Fruit fly (Drosophila melanogaster) whole organism, embryonic: Measurements from ENCODE around the gene mon2.

Source experiments
- ATbp ChIP-seq: fragments of 200-800 bp; sonication (Bioruptor generic); optimal IDR thresholded peaks from 2 replicates; lab custom pipeline; 2017; ENCODE audit warnings: missing biosample characterization, mild to moderate bottlenecking, missing genetic modification characterization, missing genetic modification reagents
- Atf-2 ChIP-seq: fragments of 200-800 bp; sonication (Bioruptor generic); optimal IDR thresholded peaks from 2 replicates; lab custom pipeline; 2016; ENCODE audit warnings: missing biosample characterization, missing genetic modification characterization
- CG1024 ChIP-seq: fragments of 200-800 bp; sonication (Bioruptor generic); IDR thresholded peaks from 2 replicates; pipeline ENCODE4 v1.3.6; 2022; ENCODE audit warnings: missing biosample characterization, missing genetic modification characterization
- CG10431 ChIP-seq: fragments of 200-800 bp; sonication (Bioruptor generic); optimal IDR thresholded peaks from 3 replicates; lab custom pipeline; 2018; ENCODE audit warnings: missing biosample characterization, mild to moderate bottlenecking, missing genetic modification characterization
- CG11560 ChIP-seq: fragments of 200-800 bp; sonication (Bioruptor generic); IDR thresholded peaks from 3 replicates; pipeline ENCODE4 v1.3.6; 2022; ENCODE audit warnings: missing biosample characterization, missing genetic modification characterization
- CG12659 ChIP-seq: fragments of 200-800 bp; sonication (Bioruptor generic); optimal IDR thresholded peaks from 3 replicates; lab custom pipeline; 2017; ENCODE audit warnings: mild to moderate bottlenecking, missing biosample characterization, missing genetic modification reagents, missing genetic modification characterization
- CG13624 ChIP-seq: fragments of 200-800 bp; sonication (Bioruptor generic); optimal IDR thresholded peaks from 2 replicates; lab custom pipeline; 2016; ENCODE audit warnings: missing biosample characterization, missing genetic modification characterization
- CG13775 ChIP-seq: fragments of 200-800 bp; sonication (Bioruptor generic); optimal IDR thresholded peaks from 3 replicates; lab custom pipeline; 2017; ENCODE audit warnings: missing biosample characterization, mild to moderate bottlenecking, missing genetic modification characterization
- CG15011 ChIP-seq: fragments of 200-800 bp; sonication (Bioruptor generic); optimal IDR thresholded peaks from 3 replicates; lab custom pipeline; 2018; ENCODE audit warnings: missing biosample characterization, mild to moderate bottlenecking, missing genetic modification characterization
- CG1603 ChIP-seq: fragments of 200-800 bp; sonication (Bioruptor generic); optimal IDR thresholded peaks from 2 replicates; lab custom pipeline; 2019; ENCODE audit warnings: missing biosample characterization, mild to moderate bottlenecking, missing genetic modification characterization, moderate library complexity
- CG17361 ChIP-seq: fragments of 200-800 bp; sonication (Bioruptor generic); IDR thresholded peaks from 3 replicates; pipeline ENCODE4 v1.3.6; 2022; ENCODE audit warnings: missing biosample characterization, missing genetic modification characterization
- CG17385 ChIP-seq: fragments of 200-800 bp; sonication (Bioruptor generic); optimal IDR thresholded peaks from 3 replicates; lab custom pipeline; 2018; ENCODE audit warnings: missing biosample characterization, mild to moderate bottlenecking, missing genetic modification characterization
- CG3065 ChIP-seq: fragments of 200-800 bp; sonication (Bioruptor generic); optimal IDR thresholded peaks from 2 replicates; lab custom pipeline; 2016; ENCODE audit warnings: missing biosample characterization, missing genetic modification characterization
- CG31224 ChIP-seq: fragments of 200-800 bp; sonication (Bioruptor generic); IDR thresholded peaks from 2 replicates; pipeline ENCODE4 v1.3.6; 2022; ENCODE audit warnings: missing biosample characterization, missing genetic modification characterization
- CG3726 ChIP-seq: fragments of 200-800 bp; sonication (Bioruptor generic); IDR thresholded peaks from 3 replicates; pipeline ENCODE4, ENCODE4 v1.3.6; 2022; ENCODE audit warnings: missing biosample characterization, missing genetic modification characterization
- CG4360 ChIP-seq: fragments of 200-800 bp; sonication (Bioruptor generic); IDR thresholded peaks from 2 replicates; pipeline ENCODE4 v1.3.6; 2022; ENCODE audit warnings: missing biosample characterization, missing genetic modification characterization
- CG5953 ChIP-seq: fragments of 200-800 bp; sonication (Bioruptor generic); IDR thresholded peaks from 2 replicates; pipeline ENCODE4 v1.3.6; 2022; ENCODE audit warnings: missing biosample characterization, missing genetic modification characterization
- CG7556 ChIP-seq: fragments of 200-800 bp; sonication (Bioruptor generic); optimal IDR thresholded peaks from 2 replicates; lab custom pipeline; 2017; ENCODE audit warnings: missing biosample characterization, mild to moderate bottlenecking, missing genetic modification characterization
- CG7786 ChIP-seq: fragments of 200-800 bp; sonication (Bioruptor generic); optimal IDR thresholded peaks from 2 replicates; lab custom pipeline; 2016; ENCODE audit warnings: missing biosample characterization, missing genetic modification characterization
- CTCF ChIP-seq: fragments of 200-800 bp; sonication (Bioruptor generic); optimal IDR thresholded peaks from 2 replicates; lab custom pipeline; 2017; ENCODE audit warnings: missing biosample characterization, mild to moderate bottlenecking, missing genetic modification characterization, moderate library complexity
- D19B ChIP-seq: fragments of 200-800 bp; sonication (Bioruptor generic); optimal IDR thresholded peaks from 2 replicates; lab custom pipeline; 2017; ENCODE audit warnings: missing biosample characterization, mild to moderate bottlenecking, missing genetic modification characterization
- Deaf1 ChIP-seq: fragments of 200-800 bp; optimal IDR thresholded peaks from 3 replicates; lab custom pipeline; 2019; ENCODE audit warnings: missing biosample characterization, mild to moderate bottlenecking, missing genetic modification characterization, moderate library complexity
- Ets65A ChIP-seq: fragments of 200-800 bp; sonication (Bioruptor generic); peaks from one replicate; lab custom pipeline; 2016; ENCODE audit warnings: missing biosample characterization, missing genetic modification characterization
- Gsc ChIP-seq: fragments of 200-800 bp; sonication (Bioruptor generic); IDR thresholded peaks from 2 replicates; pipeline ENCODE4 v1.3.6; 2022; ENCODE audit warnings: missing biosample characterization, missing genetic modification characterization
- HHEX ChIP-seq: fragments of 200-800 bp; sonication (Bioruptor generic); optimal IDR thresholded peaks from 3 replicates; lab custom pipeline; 2017; ENCODE audit warnings: missing biosample characterization, mild to moderate bottlenecking, missing genetic modification characterization, missing genetic modification reagents
- Hmx ChIP-seq: fragments of 200-800 bp; sonication (Bioruptor generic); optimal IDR thresholded peaks from 2 replicates; lab custom pipeline; 2016; ENCODE audit warnings: missing biosample characterization, missing genetic modification characterization
- Lim3 ChIP-seq: fragments of 200-800 bp; sonication (Bioruptor generic); IDR thresholded peaks from 2 replicates; pipeline ENCODE4 v1.3.6; 2022; ENCODE audit warnings: missing biosample characterization, missing genetic modification characterization
- Xbp1 ChIP-seq: fragments of 200-800 bp; sonication (Bioruptor generic); optimal IDR thresholded peaks from 3 replicates; lab custom pipeline; 2016; ENCODE audit warnings: missing biosample characterization, mild to moderate bottlenecking, missing genetic modification characterization
- ara ChIP-seq: fragments of 200-800 bp; sonication (Bioruptor generic); IDR thresholded peaks from 2 replicates; pipeline ENCODE4 v1.3.6; 2022; ENCODE audit warnings: missing biosample characterization, missing genetic modification characterization
- bigmax ChIP-seq: fragments of 200-800 bp; sonication (Bioruptor generic); optimal IDR thresholded peaks from 2 replicates; lab custom pipeline; 2018; ENCODE audit warnings: missing biosample characterization, mild to moderate bottlenecking, missing genetic modification characterization
- btn ChIP-seq: fragments of 200-800 bp; sonication (Bioruptor generic); optimal IDR thresholded peaks from 2 replicates; lab custom pipeline; 2016; ENCODE audit warnings: missing biosample characterization, missing genetic modification characterization
- cg ChIP-seq: fragments of 200-800 bp; sonication (Bioruptor generic); optimal IDR thresholded peaks from 3 replicates; lab custom pipeline; 2019; ENCODE audit warnings: missing biosample characterization, mild to moderate bottlenecking, missing genetic modification characterization, moderate library complexity
- dati ChIP-seq: fragments of 200-800 bp; sonication (Bioruptor generic); IDR thresholded peaks from 2 replicates; pipeline ENCODE4 v1.3.6; 2022; ENCODE audit warnings: missing biosample characterization, missing genetic modification characterization
- dm ChIP-seq: fragments of 200-800 bp; sonication (Bioruptor generic); optimal IDR thresholded peaks from 3 replicates; lab custom pipeline; 2016; ENCODE audit warnings: missing biosample characterization, missing genetic modification characterization
- fd3F ChIP-seq: fragments of 200-800 bp; sonication (Bioruptor generic); optimal IDR thresholded peaks from 2 replicates; lab custom pipeline; 2018; ENCODE audit warnings: missing biosample characterization, mild to moderate bottlenecking, missing genetic modification characterization, moderate library complexity
- fru ChIP-seq: fragments of >200 bp; optimal IDR thresholded peaks from 2 replicates; lab custom pipeline; 2017
- fu2 ChIP-seq: fragments of 200-800 bp; sonication (Bioruptor generic); optimal IDR thresholded peaks from 2 replicates; lab custom pipeline; 2016; ENCODE audit warnings: missing biosample characterization, missing genetic modification characterization
- hkb ChIP-seq, 2 experiments: fragments of 200-800 bp in 1 of 2; fragments of >200 bp in 1 of 2; sonication (Bioruptor generic) in 1 of 2; IDR thresholded peaks in 1 of 2; optimal IDR thresholded peaks in 1 of 2; 2 replicates each; pipeline versions ENCODE4 v1.3.6 to Lab custom; 2017 to 2022; ENCODE audit warnings: missing biosample characterization in 1 of 2, missing genetic modification characterization in 1 of 2
- jing ChIP-seq: fragments of 200-800 bp; sonication (Bioruptor generic); optimal IDR thresholded peaks from 2 replicates; lab custom pipeline; 2018; ENCODE audit warnings: missing biosample characterization, mild to moderate bottlenecking, missing genetic modification characterization
- knrl ChIP-seq: fragments of 200-800 bp; sonication (Bioruptor generic); IDR thresholded peaks from 3 replicates; pipeline ENCODE4 v1.3.6; 2022; ENCODE audit warnings: missing biosample characterization, missing genetic modification characterization; ENCODE audit not compliant: partially characterized antibody
- otp ChIP-seq: fragments of 200-800 bp; sonication (Bioruptor generic); IDR thresholded peaks from 3 replicates; pipeline ENCODE4, ENCODE4 v1.3.6; 2022; ENCODE audit warnings: missing biosample characterization, missing genetic modification characterization
- pb ChIP-seq: fragments of 200-800 bp; sonication (Bioruptor generic); optimal IDR thresholded peaks from 3 replicates; lab custom pipeline; 2016; ENCODE audit warnings: missing biosample characterization, missing genetic modification characterization
- prd ChIP-seq, 3 experiments: fragments of >200 bp in 2 of 3; fragments of 200-800 bp in 1 of 3; sonication (Bioruptor generic) in 1 of 3; optimal IDR thresholded peaks in 2 of 3; IDR thresholded peaks in 1 of 3; 2 replicates in 2 of 3; 3 replicates in 1 of 3; pipeline versions ENCODE4 v1.3.6 to Lab custom; 2017 to 2022; ENCODE audit warnings: missing biosample characterization in 1 of 3, missing genetic modification characterization in 1 of 3
- pum ChIP-seq: fragments of 200-800 bp; sonication (Bioruptor generic); optimal IDR thresholded peaks from 2 replicates; lab custom pipeline; 2016; ENCODE audit warnings: missing biosample characterization, missing genetic modification characterization
- repo ChIP-seq: fragments of 200-800 bp; sonication (Bioruptor generic); optimal IDR thresholded peaks from 2 replicates; lab custom pipeline; 2016; ENCODE audit warnings: missing biosample characterization, missing genetic modification characterization
- salm ChIP-seq: fragments of 200-800 bp; sonication (Bioruptor generic); optimal IDR thresholded peaks from 2 replicates; lab custom pipeline; 2018; ENCODE audit warnings: missing biosample characterization, mild to moderate bottlenecking, missing genetic modification characterization
- so ChIP-seq: fragments of 200-800 bp; sonication (Bioruptor generic); IDR thresholded peaks from 3 replicates; pipeline ENCODE4 v1.3.6; 2022; ENCODE audit warnings: missing biosample characterization, missing genetic modification characterization
- tna ChIP-seq: fragments of 200-800 bp; sonication (Bioruptor generic); IDR thresholded peaks from 2 replicates; pipeline ENCODE4 v1.3.6; 2022; ENCODE audit warnings: missing biosample characterization, missing genetic modification characterization; ENCODE audit not compliant: partially characterized antibody
- unc-4 ChIP-seq: fragments of 200-800 bp; sonication (Bioruptor generic); IDR thresholded peaks from 2 replicates; pipeline ENCODE4 v1.3.6; 2022; ENCODE audit warnings: missing biosample characterization, missing genetic modification characterization; ENCODE audit not compliant: partially characterized antibody
- vvl ChIP-seq: fragments of 200-800 bp; sonication (Bioruptor generic); IDR thresholded peaks from 2 replicates; pipeline ENCODE4 v1.3.6; 2022; ENCODE audit warnings: missing biosample characterization, missing genetic modification characterization
- z ChIP-seq: fragments of 200-800 bp; sonication (Bioruptor generic); IDR thresholded peaks from 3 replicates; pipeline ENCODE4 v1.3.6; 2022; ENCODE audit warnings: missing biosample characterization, missing genetic modification characterization

mon2 gene

DNA sequence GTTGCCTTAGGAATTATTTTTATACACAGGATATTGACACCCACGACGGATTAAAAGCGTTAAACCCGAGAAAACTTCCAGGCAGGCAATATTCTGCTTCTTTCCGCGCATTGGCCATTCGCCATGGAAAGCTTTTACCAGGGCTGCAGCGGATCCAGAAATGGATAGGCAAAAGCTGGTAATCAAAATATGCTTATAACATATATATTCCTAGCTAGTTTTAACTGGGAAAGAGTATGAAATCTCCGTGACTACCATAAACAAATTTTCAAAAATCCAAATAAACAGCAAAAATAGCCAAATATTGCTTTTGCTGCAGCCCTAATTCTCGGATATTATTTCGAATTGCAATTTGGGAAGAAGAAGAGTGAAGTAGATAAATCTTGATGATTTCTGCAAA lies 35.7 kb upstream of the mon2 start, which contains the start of the genes PAPLA1 and Rbsn-5 (continued):
- TF ChIP-seq vvl (GFP tag; lab: Robert Waterston, UW): peak; percentile 95
- peak; percentile 95 for TF ChIP-seq fu2
- peak; percentile 81 for TF ChIP-seq CG15011
- TF ChIP-seq so (GFP tag; lab: Robert Waterston, UW): peak; percentile 88
- TF ChIP-seq CG7556 (GFP tag; lab: Kevin White, UChicago): peak; percentile 87
- TF ChIP-seq CG17361: peak; percentile 95
- TF ChIP-seq jing: peak; percentile 83
- peak; percentile 93 for TF ChIP-seq CG7786 (GFP tag; lab: Kevin White, UChicago)
- peak; percentile 97 for TF ChIP-seq Xbp1 (GFP tag; lab: Kevin White, UChicago)
- TF ChIP-seq z (GFP tag; lab: Robert Waterston, UW): peak; percentile 50; the same call in 1 of the 3 replicates
- TF ChIP-seq CG5953 (GFP tag; lab: Robert Waterston, UW): peak; percentile 85
- TF ChIP-seq prd (optimal IDR thresholded peaks at IDR 0.05; lab: Kevin White, UChicago): no peak
- peak; percentile 95 for TF ChIP-seq prd (GFP tag; IDR thresholded peaks at IDR 0.05; lab: Robert Waterston, UW)
- peak; percentile 100 for TF ChIP-seq CG17385 (GFP tag; lab: Kevin White, UChicago)
- peak; percentile 82 for TF ChIP-seq salm (tag; lab: Kevin White, UChicago)
- peak; percentile 94 for TF ChIP-seq Atf-2 (GFP tag; lab: Kevin White, UChicago)
- TF ChIP-seq dm (GFP tag; lab: Kevin White, UChicago): peak; percentile 89
- peak; percentile 63 for TF ChIP-seq Deaf1 (tag; lab: Kevin White, UChicago)
- peak; percentile 83 for TF ChIP-seq ATbp (GFP tag; lab: Kevin White, UChicago)
- peak; percentile 79; the same call in 2 of the 3 replicates for TF ChIP-seq CG11560 (tag; lab: Robert Waterston, UW)
- TF ChIP-seq knrl (GFP tag; lab: Robert Waterston, UW): peak; percentile 28; the same call in 1 of the 3 replicates
- TF ChIP-seq pum (GFP tag; lab: Kevin White, UChicago): peak; percentile 97
- TF ChIP-seq Gsc (GFP tag; lab: Robert Waterston, UW): peak; percentile 60
- TF ChIP-seq CG3065 (GFP tag; lab: Kevin White, UChicago): peak; percentile 92
- TF ChIP-seq CG12659: peak; percentile 95
- no peak for TF ChIP-seq bigmax (GFP tag; lab: Kevin White, UChicago)
- no peak for TF ChIP-seq unc-4 (GFP tag; lab: Robert Waterston, UW)
- TF ChIP-seq CTCF (GFP tag; lab: Kevin White, UChicago): peak; percentile 46
- peak; percentile 78 for TF ChIP-seq D19B
- TF ChIP-seq dati (GFP tag; lab: Robert Waterston, UW): peak; percentile 68; the same call in 1 of the 2 replicates
- TF ChIP-seq Lim3 (GFP tag; lab: Robert Waterston, UW): peak; percentile 58; the same call in 1 of the 2 replicates
- TF ChIP-seq repo (GFP tag; lab: Kevin White, UChicago): peak; percentile 91
- peak; percentile 69 for TF ChIP-seq CG10431
- peak; percentile 84 for TF ChIP-seq btn (GFP tag; lab: Kevin White, UChicago)
- TF ChIP-seq hkb (optimal IDR thresholded peaks at IDR 0.05; lab: Kevin White, UChicago): no peak
- peak; percentile 90 for TF ChIP-seq hkb (GFP tag; IDR thresholded peaks at IDR 0.05; lab: Robert Waterston, UW)
- TF ChIP-seq CG13775 (GFP tag; lab: Kevin White, UChicago): peak; percentile 92
- no peak for TF ChIP-seq fru (lab: Kevin White, UChicago)
- TF ChIP-seq fd3F (GFP tag; lab: Kevin White, UChicago): peak; percentile 88
- TF ChIP-seq Hmx (GFP tag; lab: Kevin White, UChicago): peak; percentile 87
- peak; percentile 88 for TF ChIP-seq CG3726 (GFP tag; lab: Robert Waterston, UW)
- TF ChIP-seq tna (GFP tag; lab: Robert Waterston, UW): no peak
- peak; percentile 93 for TF ChIP-seq pb (GFP tag; lab: Kevin White, UChicago)
- peak; percentile 95 for TF ChIP-seq CG1603 (tag; lab: Kevin White, UChicago)
- TF ChIP-seq Ets65A (GFP tag; lab: Kevin White, UChicago): peak; percentile 100
- TF ChIP-seq otp (GFP tag; lab: Robert Waterston, UW): peak; percentile 88
- TF ChIP-seq cg: no peak
- peak; percentile 52; the same call in 1 of the 2 replicates for TF ChIP-seq CG4360 (GFP tag; lab: Robert Waterston, UW)
- peak; percentile 90 for TF ChIP-seq ara
- TF ChIP-seq CG13624 (GFP tag; lab: Kevin White, UChicago): peak; percentile 96
- TF ChIP-seq CG1024: peak; percentile 76
- peak; percentile 88 for TF ChIP-seq HHEX (GFP tag; lab: Kevin White, UChicago)
- TF ChIP-seq CG31224 (GFP tag; lab: Robert Waterston, UW): peak; percentile 89
